Fruit fly (Drosophila melanogaster): ENCODE data around the gene Naa60.

- peak; percentile 63 for TF ChIP-seq vri (GFP tag; optimal IDR thresholded peaks at IDR 0.05)
- no peak for TF ChIP-seq topi (GFP tag; optimal IDR thresholded peaks at IDR 0.05)
- TF ChIP-seq CG6854 (GFP tag; optimal IDR thresholded peaks at IDR 0.05), result peak; percentile 51
- TF ChIP-seq Blimp-1 (GFP tag; optimal IDR thresholded peaks at IDR 0.05), result no peak
- TF ChIP-seq Hr38 (GFP tag; optimal IDR thresholded peaks at IDR 0.05), result no peak
- TF ChIP-seq fd85E (GFP tag; optimal IDR thresholded peaks at IDR 0.05), result no peak
- TF ChIP-seq CG8319 (GFP tag; optimal IDR thresholded peaks at IDR 0.05), result no peak
- TF ChIP-seq Ets96B (tag; optimal IDR thresholded peaks at IDR 0.05), result no peak
- TF ChIP-seq CG4318 (GFP tag; optimal IDR thresholded peaks at IDR 0.05), result no peak
Measured at dm6 chr3L:9714537-9715144, 12.1 kb upstream of the Naa60 start.

Measured in whole organism, prepupa.